Worm (Caenorhabditis elegans): ENCODE measurements around the gene W07G4.8.

W07G4.8 gene

DNA sequence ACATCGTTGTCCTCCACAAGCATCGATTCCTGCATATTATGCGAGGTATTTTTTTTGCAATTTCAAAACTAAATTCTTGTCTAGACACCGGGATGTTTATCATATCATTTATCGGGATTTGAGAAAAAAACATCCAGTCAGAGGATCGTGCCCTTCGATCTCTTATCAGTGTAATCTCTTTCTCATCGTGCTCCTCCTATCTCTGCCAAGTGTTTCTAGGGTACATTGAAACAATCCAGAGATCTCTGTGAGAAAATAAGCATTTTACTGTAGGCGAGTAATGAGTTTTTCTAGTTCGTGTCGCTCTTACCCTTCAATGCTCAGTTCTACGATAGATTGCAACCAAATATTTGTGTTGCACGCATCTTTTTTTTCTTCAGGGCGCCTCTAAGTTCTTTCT is 39.1 kb upstream of the W07G4.8 start:
- no peak for TF ChIP-seq egl-18 (GFP tag; IDR thresholded peaks at IDR 0.05)
- peak in 1 of 3 experiments; percentile 34 for TF ChIP-seq lin-35 (GFP tag; optimal IDR thresholded peaks at IDR 0.05)

DNA sequence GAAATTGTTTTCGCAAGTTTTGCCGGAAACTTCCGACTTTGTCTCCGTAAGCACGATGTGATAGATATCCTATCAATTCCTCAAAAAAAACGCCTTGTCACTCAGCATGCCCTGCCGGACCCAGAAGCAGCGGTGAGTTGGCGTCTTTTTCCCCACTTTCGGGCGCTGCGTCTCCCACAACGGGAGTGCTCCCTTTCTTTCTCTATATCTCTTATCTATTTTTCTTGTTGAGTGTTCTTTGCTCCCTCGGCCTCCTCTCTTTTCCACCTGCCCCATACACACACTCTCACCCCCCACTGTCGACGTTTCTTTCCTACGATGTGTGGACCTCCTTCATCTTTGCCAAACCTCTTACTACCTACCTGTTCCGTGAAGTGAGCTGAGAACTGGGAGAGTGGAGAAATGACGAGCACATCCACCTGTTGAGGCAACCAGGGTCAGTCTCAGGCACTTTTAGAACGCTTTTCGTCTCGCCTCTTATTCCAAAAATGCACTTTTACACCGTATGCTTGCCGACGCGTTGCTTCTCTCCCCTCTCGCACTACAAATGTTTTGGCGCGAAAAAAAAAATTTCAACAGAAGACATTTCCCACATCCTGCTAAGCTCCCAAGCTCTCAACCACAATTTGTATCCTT is 36.7 kb upstream of the W07G4.8 start:
- TF ChIP-seq aptf-2 (GFP tag; conservative IDR thresholded peaks at IDR 0.05) = no peak
- TF ChIP-seq ccch-3 (GFP tag; optimal IDR thresholded peaks at IDR 0.05) = no peak
- no peak for TF ChIP-seq snpc-1.1 (tag; optimal IDR thresholded peaks at IDR 0.05; ENCODE audit: insufficient read depth)
- TF ChIP-seq pbrm-1 (GFP tag; IDR thresholded peaks at IDR 0.05) = no peak
- no peak for TF ChIP-seq hmg-20 (GFP tag; IDR thresholded peaks at IDR 0.05)
- peak; percentile 90 for TF ChIP-seq zfh-2 (GFP tag; conservative IDR thresholded peaks at IDR 0.05)
- peak; percentile 3 for TF ChIP-seq athp-1 (tag; optimal IDR thresholded peaks at IDR 0.05)
- no peak for TF ChIP-seq nhr-27 (tag; optimal IDR thresholded peaks at IDR 0.05)
- no peak for TF ChIP-seq lin-54 (GFP tag; optimal IDR thresholded peaks at IDR 0.05)
- TF ChIP-seq madf-3 (GFP tag; IDR thresholded peaks at IDR 0.05) = no peak
- no peak for TF ChIP-seq aptf-3 (GFP tag; IDR thresholded peaks at IDR 0.05)
- TF ChIP-seq hrde-1 (tag; optimal IDR thresholded peaks at IDR 0.05; ENCODE audit: borderline replicate concordance) = no peak
- no peak for TF ChIP-seq nhr-120 (GFP tag; IDR thresholded peaks at IDR 0.05)
- no peak for TF ChIP-seq madf-6 (GFP tag; IDR thresholded peaks at IDR 0.05)
- TF ChIP-seq sea-2 (GFP tag; IDR thresholded peaks at IDR 0.05) = no peak
- no peak for TF ChIP-seq Y95B8A.8 (GFP tag; IDR thresholded peaks at IDR 0.05)
- TF ChIP-seq nfya-2 (GFP tag; IDR thresholded peaks at IDR 0.05) = no peak
- peak; percentile 46 for TF ChIP-seq ama-1 (optimal IDR thresholded peaks at IDR 0.05)
- no peak for TF ChIP-seq ama-1 (GFP tag; optimal IDR thresholded peaks at IDR 0.05)
- TF ChIP-seq ztf-28 (GFP tag; IDR thresholded peaks at IDR 0.05) = no peak
- no peak for TF ChIP-seq dpff-1 (tag; optimal IDR thresholded peaks at IDR 0.05)
- TF ChIP-seq mel-28 (tag; optimal IDR thresholded peaks at IDR 0.05; ENCODE audit: borderline replicate concordance) = no peak
- no peak for TF ChIP-seq bed-2 (GFP tag; IDR thresholded peaks at IDR 0.05)
- TF ChIP-seq mxl-1 (tag; optimal IDR thresholded peaks at IDR 0.05) = no peak
- no peak for TF ChIP-seq F37B4.10 (GFP tag; IDR thresholded peaks at IDR 0.05)
- TF ChIP-seq ztf-3 (GFP tag; optimal IDR thresholded peaks at IDR 0.05) = no peak
- TF ChIP-seq cebp-2 (GFP tag; IDR thresholded peaks at IDR 0.05) = no peak
- peak; percentile 46 for TF ChIP-seq madf-10 (tag; optimal IDR thresholded peaks at IDR 0.05)
- no peak for TF ChIP-seq ztf-6 (GFP tag; IDR thresholded peaks at IDR 0.05)
- TF ChIP-seq zim-3 (tag; optimal IDR thresholded peaks at IDR 0.05) = peak; percentile 45
- TF ChIP-seq nfyb-1 (GFP tag; IDR thresholded peaks at IDR 0.05) = no peak
- no peak for TF ChIP-seq F39B2.1 (GFP tag; IDR thresholded peaks at IDR 0.05)
- TF ChIP-seq let-526 (GFP tag; IDR thresholded peaks at IDR 0.05) = no peak
- peak; percentile 56 for TF ChIP-seq tlf-1 (GFP tag; optimal IDR thresholded peaks at IDR 0.05)
- TF ChIP-seq B0261.1 (tag; optimal IDR thresholded peaks at IDR 0.05) = no peak
- no peak for TF ChIP-seq snpc-3.4 (tag; optimal IDR thresholded peaks at IDR 0.05)
- TF ChIP-seq somi-1 (GFP tag; optimal IDR thresholded peaks at IDR 0.05) = peak; percentile 74
- no peak for TF ChIP-seq rpc-1 (optimal IDR thresholded peaks at IDR 0.05)
- TF ChIP-seq rpc-1 (tag; optimal IDR thresholded peaks at IDR 0.05) = no peak
- TF ChIP-seq C17E4.6 (GFP tag; IDR thresholded peaks at IDR 0.05) = no peak
- no peak for TF ChIP-seq Y67H2A.10 (GFP tag; conservative IDR thresholded peaks at IDR 0.05)
- no peak for TF ChIP-seq Y53G8AR.9 (GFP tag; conservative IDR thresholded peaks at IDR 0.05)
- no peak for TF ChIP-seq fkh-3 (tag; optimal IDR thresholded peaks at IDR 0.05)
- no peak for TF ChIP-seq ets-4 (GFP tag; optimal IDR thresholded peaks at IDR 0.05)
- no peak for TF ChIP-seq Y56A3A.18 (GFP tag; IDR thresholded peaks at IDR 0.05)
- no peak for TF ChIP-seq pha-4 (tag; optimal IDR thresholded peaks at IDR 0.05)

All from whole organism, young adult.